Fruit fly (Drosophila melanogaster) whole organism, embryonic: Measurements from ENCODE around the gene CG10694.

Source experiments
- Ada2b ChIP-seq: fragments of 200-800 bp; sonication (Bioruptor generic); IDR thresholded peaks from 2 replicates; pipeline ENCODE4 v1.3.6; 2022; ENCODE audit warnings: missing biosample characterization, missing genetic modification characterization
- CG12391 ChIP-seq: fragments of 200-800 bp; sonication (Bioruptor generic); optimal IDR thresholded peaks from 3 replicates; lab custom pipeline; 2018; ENCODE audit warnings: missing biosample characterization, mild to moderate bottlenecking, missing genetic modification characterization, moderate library complexity
- CG14667 ChIP-seq: fragments of 200-800 bp; sonication (Bioruptor generic); IDR thresholded peaks from 2 replicates; pipeline ENCODE4 v1.3.6; 2022; ENCODE audit warnings: missing biosample characterization, missing genetic modification characterization
- CG15269 ChIP-seq: fragments of 200-800 bp; sonication (Bioruptor generic); optimal IDR thresholded peaks from 2 replicates; lab custom pipeline; 2018; ENCODE audit warnings: missing biosample characterization, mild to moderate bottlenecking, missing genetic modification characterization, moderate library complexity
- CG17612 ChIP-seq: fragments of 200-800 bp; sonication (Bioruptor generic); IDR thresholded peaks from 2 replicates; pipeline ENCODE4 v1.3.6; 2022; ENCODE audit warnings: missing biosample characterization, missing genetic modification characterization
- CG17829 ChIP-seq: fragments of 200-800 bp; optimal IDR thresholded peaks from 2 replicates; lab custom pipeline; 2019; ENCODE audit warnings: missing biosample characterization, mild to moderate bottlenecking, missing genetic modification characterization, moderate library complexity
- CG17912 ChIP-seq: fragments of 200-800 bp; sonication (Bioruptor generic); optimal IDR thresholded peaks from 2 replicates; lab custom pipeline; 2018; ENCODE audit warnings: missing biosample characterization, mild to moderate bottlenecking, missing genetic modification characterization
- CG18262 ChIP-seq: fragments of 200-800 bp; optimal IDR thresholded peaks from 3 replicates; lab custom pipeline; 2019; ENCODE audit warnings: missing biosample characterization, mild to moderate bottlenecking, missing genetic modification characterization, moderate library complexity
- CG1832 ChIP-seq: fragments of 200-800 bp; sonication (Bioruptor generic); optimal IDR thresholded peaks from 2 replicates; lab custom pipeline; 2017; ENCODE audit warnings: missing biosample characterization, mild to moderate bottlenecking, missing genetic modification characterization, inconsistent platforms
- CG18619 ChIP-seq: fragments of 200-800 bp; sonication (Bioruptor generic); optimal IDR thresholded peaks from 3 replicates; lab custom pipeline; 2017; ENCODE audit warnings: missing biosample characterization, mild to moderate bottlenecking, missing genetic modification characterization
- CG2116 ChIP-seq: fragments of 200-800 bp; sonication (Bioruptor generic); optimal IDR thresholded peaks from 3 replicates; lab custom pipeline; 2018; ENCODE audit warnings: missing biosample characterization, mild to moderate bottlenecking, missing genetic modification characterization
- CG2712 ChIP-seq: fragments of 200-800 bp; optimal IDR thresholded peaks from 3 replicates; lab custom pipeline; 2019; ENCODE audit warnings: missing biosample characterization, mild to moderate bottlenecking, missing genetic modification characterization, moderate library complexity
- CG30020 ChIP-seq: fragments of 200-800 bp; optimal IDR thresholded peaks from 2 replicates; lab custom pipeline; 2019; ENCODE audit warnings: missing biosample characterization, mild to moderate bottlenecking, missing genetic modification characterization, moderate library complexity
- CG31224 ChIP-seq: fragments of 200-800 bp; sonication (Bioruptor generic); IDR thresholded peaks from 2 replicates; pipeline ENCODE4 v1.3.6; 2022; ENCODE audit warnings: missing biosample characterization, missing genetic modification characterization
- CG33213 ChIP-seq: fragments of 200-800 bp; sonication (Bioruptor generic); optimal IDR thresholded peaks from 3 replicates; lab custom pipeline; 2016; ENCODE audit warnings: missing biosample characterization, missing genetic modification characterization
- CG34376 ChIP-seq: fragments of 200-800 bp; sonication (Bioruptor generic); optimal IDR thresholded peaks from 2 replicates; lab custom pipeline; 2018; ENCODE audit warnings: missing biosample characterization, mild to moderate bottlenecking, missing genetic modification characterization
- CG3726 ChIP-seq: fragments of 200-800 bp; sonication (Bioruptor generic); IDR thresholded peaks from 3 replicates; pipeline ENCODE4, ENCODE4 v1.3.6; 2022; ENCODE audit warnings: missing biosample characterization, missing genetic modification characterization
- CG7786 ChIP-seq: fragments of 200-800 bp; sonication (Bioruptor generic); optimal IDR thresholded peaks from 2 replicates; lab custom pipeline; 2016; ENCODE audit warnings: missing biosample characterization, missing genetic modification characterization
- CG7928 ChIP-seq: fragments of 200-800 bp; sonication (Bioruptor generic); optimal IDR thresholded peaks from 2 replicates; lab custom pipeline; 2017; ENCODE audit warnings: missing biosample characterization, mild to moderate bottlenecking, missing genetic modification characterization
- CG9727 ChIP-seq: fragments of 200-800 bp; sonication (Bioruptor generic); optimal IDR thresholded peaks from 3 replicates; lab custom pipeline; 2017; ENCODE audit warnings: missing biosample characterization, mild to moderate bottlenecking, missing genetic modification characterization
- CG9817 ChIP-seq: fragments of 200-800 bp; sonication (Bioruptor generic); optimal IDR thresholded peaks from 2 replicates; lab custom pipeline; 2018; ENCODE audit warnings: missing biosample characterization, mild to moderate bottlenecking, missing genetic modification characterization, moderate library complexity
- Dek ChIP-seq: fragments of 200-800 bp; sonication (Bioruptor generic); optimal IDR thresholded peaks from 3 replicates; lab custom pipeline; 2019; ENCODE audit warnings: missing biosample characterization, mild to moderate bottlenecking, missing genetic modification characterization, moderate library complexity
- Dfd ChIP-seq, 2 experiments: fragments of >200 bp; optimal IDR thresholded peaks; 2 replicates each; lab custom pipeline; 2017; ENCODE audit warnings: missing biosample characterization in 2 of 2, missing genetic modification characterization in 2 of 2
- Dip2 ChIP-seq: fragments of 200-800 bp; sonication (Bioruptor generic); IDR thresholded peaks from 2 replicates; pipeline ENCODE4 v1.3.6; 2022; ENCODE audit warnings: missing biosample characterization, missing genetic modification characterization
- Dp ChIP-seq: fragments of 200-800 bp; sonication (Bioruptor generic); optimal IDR thresholded peaks from 2 replicates; lab custom pipeline; 2018; ENCODE audit warnings: missing biosample characterization, mild to moderate bottlenecking, missing genetic modification characterization, moderate library complexity
- HLHmδ ChIP-seq: fragments of 200-800 bp; sonication (Bioruptor generic); optimal IDR thresholded peaks from 2 replicates; lab custom pipeline; 2018; ENCODE audit warnings: missing biosample characterization, mild to moderate bottlenecking, missing genetic modification characterization, moderate library complexity
- HmgD ChIP-seq: fragments of 200-800 bp; sonication (Bioruptor generic); optimal IDR thresholded peaks from 3 replicates; lab custom pipeline; 2016; ENCODE audit warnings: missing biosample characterization, missing genetic modification characterization
- Neu2 ChIP-seq: fragments of 200-800 bp; sonication (Bioruptor generic); optimal IDR thresholded peaks from 3 replicates; lab custom pipeline; 2016; ENCODE audit warnings: missing biosample characterization, missing genetic modification characterization, borderline replicate concordance
- Nf-YC ChIP-seq: fragments of 200-800 bp; optimal IDR thresholded peaks from 3 replicates; lab custom pipeline; 2019; ENCODE audit warnings: missing biosample characterization, mild to moderate bottlenecking, missing genetic modification characterization, moderate library complexity
- Sry-δ ChIP-seq: fragments of 200-800 bp; sonication (Bioruptor generic); optimal IDR thresholded peaks from 2 replicates; lab custom pipeline; 2016; ENCODE audit warnings: missing biosample characterization, missing genetic modification characterization
- Trl ChIP-seq, 3 experiments: fragments of >200 bp in 2 of 3; fragments of 200-800 bp in 1 of 3; sonication (Bioruptor generic) in 1 of 3; optimal IDR thresholded peaks; 2 replicates in 1 of 3; 3 replicates in 2 of 3; lab custom pipeline; 2016 to 2017; ENCODE audit warnings: missing biosample characterization in 1 of 3, missing genetic modification characterization in 1 of 3
- YL-1 ChIP-seq: fragments of 200-800 bp; sonication (Bioruptor generic); optimal IDR thresholded peaks from 3 replicates; lab custom pipeline; 2017; ENCODE audit warnings: missing biosample characterization, mild to moderate bottlenecking, missing genetic modification characterization
- amos ChIP-seq: fragments of 200-800 bp; sonication (Bioruptor generic); IDR thresholded peaks from 2 replicates; pipeline ENCODE4 v1.3.6; 2022; ENCODE audit warnings: missing biosample characterization, missing genetic modification characterization; ENCODE audit not compliant: partially characterized antibody
- btn ChIP-seq: fragments of 200-800 bp; sonication (Bioruptor generic); optimal IDR thresholded peaks from 2 replicates; lab custom pipeline; 2016; ENCODE audit warnings: missing biosample characterization, missing genetic modification characterization
- caup ChIP-seq: fragments of 200-800 bp; sonication (Bioruptor generic); optimal IDR thresholded peaks from 3 replicates; lab custom pipeline; 2017; ENCODE audit warnings: missing biosample characterization, mild to moderate bottlenecking, missing genetic modification characterization, moderate library complexity; ENCODE audit not compliant: severe bottlenecking
- crol ChIP-seq: fragments of 200-800 bp; sonication (Bioruptor generic); IDR thresholded peaks from 2 replicates; pipeline ENCODE4 v1.3.6; 2022; ENCODE audit warnings: missing biosample characterization, missing genetic modification characterization
- ewg ChIP-seq: fragments of 200-800 bp; sonication (Bioruptor generic); optimal IDR thresholded peaks from 3 replicates; lab custom pipeline; 2017; ENCODE audit warnings: mild to moderate bottlenecking, missing biosample characterization, missing genetic modification reagents, missing genetic modification characterization
- fd64A ChIP-seq: fragments of 200-800 bp; sonication (Bioruptor generic); optimal IDR thresholded peaks from 3 replicates; lab custom pipeline; 2018; ENCODE audit warnings: missing biosample characterization, mild to moderate bottlenecking, missing genetic modification characterization
- grn ChIP-seq: fragments of 200-800 bp; sonication (Bioruptor generic); optimal IDR thresholded peaks from 3 replicates; lab custom pipeline; 2017; ENCODE audit warnings: missing biosample characterization, missing genetic modification characterization
- gro ChIP-seq: fragments of 200-800 bp; sonication (Bioruptor generic); optimal IDR thresholded peaks from 2 replicates; lab custom pipeline; 2016; ENCODE audit warnings: missing biosample characterization, missing genetic modification characterization
- oc ChIP-seq: fragments of 200-800 bp; sonication (Bioruptor generic); optimal IDR thresholded peaks from 2 replicates; lab custom pipeline; 2018; ENCODE audit warnings: missing biosample characterization, mild to moderate bottlenecking, missing genetic modification characterization, moderate library complexity
- peb ChIP-seq: fragments of 200-800 bp; sonication (Bioruptor generic); IDR thresholded peaks from 2 replicates; pipeline ENCODE4 v1.3.6; 2022; ENCODE audit warnings: missing biosample characterization, missing genetic modification characterization
- psq ChIP-seq: fragments of 200-800 bp; sonication (Bioruptor generic); optimal IDR thresholded peaks from 2 replicates; lab custom pipeline; 2017; ENCODE audit warnings: missing biosample characterization, missing genetic modification characterization
- pum ChIP-seq: fragments of 200-800 bp; sonication (Bioruptor generic); optimal IDR thresholded peaks from 2 replicates; lab custom pipeline; 2016; ENCODE audit warnings: missing biosample characterization, missing genetic modification characterization
- rib ChIP-seq: fragments of 200-800 bp; sonication (Bioruptor generic); IDR thresholded peaks from 2 replicates; pipeline ENCODE4 v1.3.6; 2022; ENCODE audit warnings: missing biosample characterization, missing genetic modification characterization
- sd ChIP-seq: fragments of 200-800 bp; sonication (Bioruptor generic); optimal IDR thresholded peaks from 3 replicates; lab custom pipeline; 2018; ENCODE audit warnings: missing biosample characterization, mild to moderate bottlenecking, missing genetic modification characterization, moderate library complexity
- sim ChIP-seq: fragments of 200-800 bp; sonication (Bioruptor generic); IDR thresholded peaks from 2 replicates; pipeline ENCODE4 v1.3.6; 2022; ENCODE audit warnings: missing biosample characterization, missing genetic modification characterization
- sr ChIP-seq: fragments of 200-800 bp; sonication (Bioruptor generic); IDR thresholded peaks from 3 replicates; pipeline ENCODE4 v1.3.6; 2022; ENCODE audit warnings: missing biosample characterization, missing genetic modification characterization
- sug ChIP-seq: fragments of 200-800 bp; optimal IDR thresholded peaks from 2 replicates; lab custom pipeline; 2019; ENCODE audit warnings: missing biosample characterization, mild to moderate bottlenecking, missing genetic modification characterization, moderate library complexity
- wek ChIP-seq: fragments of 200-800 bp; sonication (Bioruptor generic); optimal IDR thresholded peaks from 3 replicates; lab custom pipeline; 2018; ENCODE audit warnings: missing biosample characterization, mild to moderate bottlenecking, missing genetic modification characterization, moderate library complexity

Gene CG10694

DNA sequence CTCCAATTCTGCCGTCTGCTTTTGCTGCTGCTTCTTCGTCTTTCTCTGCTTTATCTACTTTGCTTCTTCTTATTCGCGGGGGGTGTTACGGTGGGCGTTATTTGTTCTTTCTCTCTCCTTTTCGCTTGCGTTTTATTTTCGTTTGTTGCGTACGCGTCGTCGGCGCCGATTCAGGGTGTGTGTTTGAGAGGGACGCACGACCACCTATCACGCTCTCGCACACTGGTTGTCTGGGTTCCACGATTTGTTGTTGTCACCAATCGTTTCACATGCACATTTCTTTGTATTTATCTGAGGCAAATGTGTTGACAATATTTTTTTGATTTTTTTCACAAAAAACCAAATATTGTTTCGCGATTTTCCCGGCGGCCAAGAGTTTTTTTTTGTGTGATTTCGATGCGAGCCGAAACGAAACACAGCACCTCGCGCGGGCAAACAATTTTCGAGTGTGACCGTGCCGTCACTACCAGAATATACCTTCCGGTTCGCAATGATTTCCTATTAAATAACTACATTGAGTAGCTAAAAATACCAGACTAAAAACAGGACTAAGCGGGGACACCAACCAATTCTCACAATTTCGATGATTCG lies 1.8 kb upstream of the CG10694 start, which contains the start of gene Syx1A (continued):
- TF ChIP-seq sr (GFP tag; lab: Robert Waterston, UW) (no peak), Neu2 (GFP tag; lab: Kevin White, UChicago) (no peak), CG17912 (GFP tag; lab: Kevin White, UChicago) (peak; percentile 22), CG14667 (GFP tag; lab: Robert Waterston, UW) (no peak), CG7786 (GFP tag; lab: Kevin White, UChicago) (no peak), gro (GFP tag; lab: Kevin White, UChicago) (peak; percentile 16), CG17612 (GFP tag; lab: Robert Waterston, UW) (no peak), Sry-δ (peak; percentile 25), Ada2b (GFP tag; lab: Robert Waterston, UW) (no peak), CG30020 (tag; lab: Kevin White, UChicago) (no peak), HmgD (GFP tag; lab: Kevin White, UChicago) (peak; percentile 1), peb (GFP tag; lab: Robert Waterston, UW) (no peak), Dip2 (GFP tag; lab: Robert Waterston, UW) (no peak), sd (no peak), Dfd (GFP tag; optimal IDR thresholded peaks at IDR 0.05; lab: Kevin White, UChicago) (no peak), wek (no peak), CG9727 (GFP tag; lab: Kevin White, UChicago) (no peak), CG7928 (GFP tag; lab: Kevin White, UChicago) (no peak), CG1832 (GFP tag; lab: Kevin White, UChicago) (peak; percentile 85), Trl (optimal IDR thresholded peaks at IDR 0.05; lab: Kevin White, UChicago) (no peak), Trl (GFP tag; optimal IDR thresholded peaks at IDR 0.05; lab: Kevin White, UChicago) (no peak), CG34376 (peak; percentile 26), CG2712 (peak; percentile 29), oc (tag; lab: Kevin White, UChicago) (no peak), caup (peak; percentile 28), sim (GFP tag; lab: Robert Waterston, UW) (no peak), Dek (tag; lab: Kevin White, UChicago) (no peak), Nf-YC (tag; lab: Kevin White, UChicago) (peak; percentile 44), Dp (peak; percentile 25), fd64A (GFP tag; lab: Kevin White, UChicago) (peak; percentile 15), sug (tag; lab: Kevin White, UChicago) (peak; percentile 100), amos (GFP tag; lab: Robert Waterston, UW) (no peak), CG18619 (GFP tag; lab: Kevin White, UChicago) (peak; percentile 23), rib (GFP tag; lab: Robert Waterston, UW) (no peak), YL-1 (GFP tag; lab: Kevin White, UChicago) (peak; percentile 27), CG15269 (tag; lab: Kevin White, UChicago) (peak; percentile 33), CG33213 (GFP tag; lab: Kevin White, UChicago) (peak; percentile 73), pum (GFP tag; lab: Kevin White, UChicago) (no peak), CG2116 (GFP tag; lab: Kevin White, UChicago) (peak; percentile 5), CG3726 (GFP tag; lab: Robert Waterston, UW) (no peak), ewg (GFP tag; lab: Kevin White, UChicago) (peak; percentile 10), grn (GFP tag; lab: Kevin White, UChicago) (no peak), crol (GFP tag; lab: Robert Waterston, UW) (no peak), CG17829 (peak; percentile 64), CG9817 (tag; lab: Kevin White, UChicago) (no peak), CG31224 (GFP tag; lab: Robert Waterston, UW) (no peak), psq (GFP tag; lab: Kevin White, UChicago) (peak; percentile 98), CG18262 (peak; percentile 26), HLHmδ (GFP tag; lab: Kevin White, UChicago) (peak; percentile 10), CG12391 (tag; lab: Kevin White, UChicago) (no peak), btn (GFP tag; lab: Kevin White, UChicago) (no peak)
